Worm (Caenorhabditis elegans): ENCODE data around the gene K07F5.22.

Gene K07F5.22

ce11 chrIV:9850931-9851330, 13.9 kb upstream of the K07F5.22 start, which contains the start of gene ssp-10:
TSS of gene ssp-10 (minus strand) at chrIV:9851031.
- TF ChIP-seq dpl-1 (GFP tag; optimal IDR thresholded peaks at IDR 0.05), result no peak
- no peak for TF ChIP-seq sptf-1 (tag; optimal IDR thresholded peaks at IDR 0.05)
- no peak for TF ChIP-seq C34B4.2 (tag; optimal IDR thresholded peaks at IDR 0.05)
- no peak for TF ChIP-seq elt-3 (tag; optimal IDR thresholded peaks at IDR 0.05)
- TF ChIP-seq snu-23 (GFP tag; optimal IDR thresholded peaks at IDR 0.05), result no peak
- no peak for TF ChIP-seq lin-39 (tag; optimal IDR thresholded peaks at IDR 0.05)
- TF ChIP-seq snpc-4 (tag; optimal IDR thresholded peaks at IDR 0.05), result no peak
- TF ChIP-seq unc-130 (tag; optimal IDR thresholded peaks at IDR 0.05), result no peak
- no peak for TF ChIP-seq elt-2 (tag; optimal IDR thresholded peaks at IDR 0.05)
- no peak for TF ChIP-seq unc-98 (GFP tag; IDR thresholded peaks at IDR 0.05)
- TF ChIP-seq Y116A8C.19 (tag; optimal IDR thresholded peaks at IDR 0.05; ENCODE audit: borderline replicate concordance), result no peak
- no peak for TF ChIP-seq lin-14 (GFP tag; optimal IDR thresholded peaks at IDR 0.05)
- no peak for TF ChIP-seq vab-15 (tag; optimal IDR thresholded peaks at IDR 0.05)
- no peak for TF ChIP-seq nhr-11 (tag; optimal IDR thresholded peaks at IDR 0.05)
- TF ChIP-seq alr-1 (tag; optimal IDR thresholded peaks at IDR 0.05; ENCODE audit: borderline replicate concordance), result no peak
- no peak for TF ChIP-seq nhr-47 (tag; optimal IDR thresholded peaks at IDR 0.05)
- TF ChIP-seq mep-1 (tag; optimal IDR thresholded peaks at IDR 0.05), result no peak
- no peak for TF ChIP-seq nhr-76 (tag; optimal IDR thresholded peaks at IDR 0.05)
- TF ChIP-seq hlh-17 (GFP tag; optimal IDR thresholded peaks at IDR 0.05; ENCODE audit: borderline replicate concordance), result no peak

ce11 chrIV:9852250-9852649, 12.6 kb upstream of the K07F5.22 start, which contains the start of gene ssq-1:
TSS of gene ssq-1 (plus strand) at chrIV:9852550.
- TF ChIP-seq sox-4 (tag; optimal IDR thresholded peaks at IDR 0.05) (no peak), unc-62 (GFP tag; optimal IDR thresholded peaks at IDR 0.05) (no peak), dpl-1 (GFP tag; optimal IDR thresholded peaks at IDR 0.05) (no peak)

DNA sequence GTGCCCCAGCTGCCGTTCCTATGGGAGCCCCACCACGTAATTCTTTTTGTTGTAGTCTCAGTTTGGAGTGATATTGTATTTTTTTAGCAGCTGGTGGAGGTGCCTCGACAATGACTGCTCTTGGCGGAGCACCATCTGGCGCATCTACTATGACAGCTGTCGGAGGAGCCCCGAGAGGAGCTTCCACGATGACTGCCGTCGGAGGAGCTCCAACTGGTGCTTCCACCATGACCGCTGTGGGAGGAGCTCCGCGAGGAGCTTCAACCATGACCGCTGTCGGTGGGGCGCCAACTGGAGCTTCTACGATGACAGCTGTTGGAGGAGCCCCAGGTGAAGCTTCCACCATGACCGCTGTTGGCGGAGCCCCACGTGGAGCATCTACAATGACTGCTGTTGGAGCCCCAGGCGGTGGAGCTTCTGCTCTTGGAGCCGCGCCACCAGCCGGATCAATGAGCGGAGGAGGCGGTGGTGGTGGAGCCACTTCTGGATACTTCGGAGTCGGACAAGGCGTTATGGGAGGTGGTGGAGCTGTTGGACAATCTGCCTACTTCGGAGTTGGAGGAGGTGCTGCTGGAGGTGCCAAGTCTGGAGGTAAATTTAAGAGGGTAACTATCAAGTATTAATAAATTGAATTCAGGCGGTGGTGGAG, 11.9 kb upstream of the K07F5.22 start:
- TF ChIP-seq isw-1 (GFP tag; IDR thresholded peaks at IDR 0.05) (no peak), nhr-237 (tag; optimal IDR thresholded peaks at IDR 0.05) (no peak), lsy-2 (tag; optimal IDR thresholded peaks at IDR 0.05) (no peak), mab-9 (GFP tag; IDR thresholded peaks at IDR 0.05) (no peak), nhr-77 (tag; optimal IDR thresholded peaks at IDR 0.05) (no peak), egl-13 (tag; optimal IDR thresholded peaks at IDR 0.05) (no peak)

DNA sequence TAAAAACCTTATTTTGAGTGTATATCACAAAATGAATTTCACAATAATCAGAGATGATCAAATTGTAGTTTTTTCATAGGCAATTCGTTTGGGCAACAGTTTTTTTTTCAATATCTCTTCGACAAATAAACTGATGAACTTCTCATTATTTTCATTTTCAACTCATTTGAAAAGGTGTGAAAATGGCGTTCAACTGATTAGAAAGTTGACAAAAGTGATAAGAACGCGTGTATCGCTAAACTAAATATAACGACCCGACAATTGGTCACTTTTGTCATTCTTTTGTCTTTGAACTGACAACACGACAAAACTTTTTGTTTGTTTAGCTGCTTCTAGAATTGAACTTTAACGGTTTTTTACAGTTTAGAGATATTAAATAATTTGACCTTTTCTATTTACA, 9.9 kb upstream of the K07F5.22 start:
- TF ChIP-seq elt-2 (tag; optimal IDR thresholded peaks at IDR 0.05), result peak; percentile 5
- no peak for TF ChIP-seq lin-15B (tag; optimal IDR thresholded peaks at IDR 0.05)

- TF ChIP-seq alr-1 (tag; optimal IDR thresholded peaks at IDR 0.05; ENCODE audit: borderline replicate concordance) (no peak), nhr-19 (GFP tag; conservative IDR thresholded peaks at IDR 0.05) (no peak), irx-1 (tag; optimal IDR thresholded peaks at IDR 0.05) (no peak), efl-3 (GFP tag; optimal IDR thresholded peaks at IDR 0.05) (no peak), tlp-1 (tag; optimal IDR thresholded peaks at IDR 0.05) (no peak), sup-37 (GFP tag; optimal IDR thresholded peaks at IDR 0.05) (no peak), jun-1 (tag; optimal IDR thresholded peaks at IDR 0.05) (no peak), ztf-4 (tag; optimal IDR thresholded peaks at IDR 0.05) (no peak), ceh-82 (tag; optimal IDR thresholded peaks at IDR 0.05) (no peak)
These were observed 9.2 kb upstream of the K07F5.22 start, which contains the start of gene K07F5.12 for ce11 chrIV:9855712-9856111. TSS of gene K07F5.12 (plus strand) at chrIV:9856012.
